Fruit fly (Drosophila melanogaster) whole organism, prepupa: ENCODE results near the gene CG6000.
A peak's percentile ranks its signal among the peaks of the same experiment; 100 is the strongest.

Experiments used
- Blimp-1 ChIP-seq: fragments of 200-800 bp; sonication (Bioruptor generic); optimal IDR thresholded peaks from 3 replicates; lab custom pipeline; 2017; ENCODE audit warnings: missing biosample characterization, missing genetic modification characterization, mild to moderate bottlenecking, moderate library complexity, missing genetic modification reagents
- CG10669 ChIP-seq: fragments of 200-800 bp; sonication (Bioruptor generic); optimal IDR thresholded peaks from 3 replicates; lab custom pipeline; 2018; ENCODE audit warnings: missing biosample characterization, mild to moderate bottlenecking, missing genetic modification characterization, moderate library complexity
- CG16779 ChIP-seq: fragments of 200-800 bp; sonication (Bioruptor generic); optimal IDR thresholded peaks from 3 replicates; lab custom pipeline; 2017; ENCODE audit warnings: missing biosample characterization, mild to moderate bottlenecking, missing genetic modification characterization
- CG32006 ChIP-seq: fragments of 200-800 bp; sonication (Bioruptor generic); optimal IDR thresholded peaks from 3 replicates; lab custom pipeline; 2017; ENCODE audit warnings: missing biosample characterization, mild to moderate bottlenecking, missing genetic modification characterization
- CG34406 ChIP-seq: fragments of 200-800 bp; sonication (Bioruptor generic); optimal IDR thresholded peaks from 3 replicates; lab custom pipeline; 2016; ENCODE audit warnings: missing biosample characterization, missing genetic modification characterization
- CG3919 ChIP-seq: fragments of 200-800 bp; sonication (Bioruptor generic); optimal IDR thresholded peaks from 3 replicates; lab custom pipeline; 2016; ENCODE audit warnings: missing biosample characterization, missing genetic modification characterization
- CG4318 ChIP-seq: fragments of 200-800 bp; sonication (Bioruptor generic); optimal IDR thresholded peaks from 3 replicates; lab custom pipeline; 2017; ENCODE audit warnings: missing biosample characterization, mild to moderate bottlenecking, missing genetic modification characterization
- CG6163 ChIP-seq: fragments of 200-800 bp; sonication (Bioruptor generic); IDR thresholded peaks from 3 replicates; pipeline ENCODE4 v1.3.6; 2022; ENCODE audit warnings: missing biosample characterization, missing genetic modification characterization
- CG6276 ChIP-seq: fragments of 200-800 bp; sonication (Bioruptor generic); optimal IDR thresholded peaks from 2 replicates; lab custom pipeline; 2017; ENCODE audit warnings: missing biosample characterization, mild to moderate bottlenecking, missing genetic modification characterization
- CG6792 ChIP-seq: fragments of 200-800 bp; sonication (Bioruptor generic); optimal IDR thresholded peaks from 3 replicates; lab custom pipeline; 2016; ENCODE audit warnings: missing biosample characterization, missing genetic modification characterization
- CG7368 ChIP-seq: fragments of 200-800 bp; sonication (Bioruptor generic); optimal IDR thresholded peaks from 3 replicates; lab custom pipeline; 2016; ENCODE audit warnings: missing biosample characterization, missing genetic modification characterization
- CG8119 ChIP-seq: fragments of 200-800 bp; sonication (Bioruptor generic); IDR thresholded peaks from 3 replicates; pipeline ENCODE4 v1.3.6; 2022; ENCODE audit warnings: missing biosample characterization, missing genetic modification characterization
- CG8319 ChIP-seq: fragments of 200-800 bp; sonication (Bioruptor generic); optimal IDR thresholded peaks from 3 replicates; lab custom pipeline; 2016; ENCODE audit warnings: missing biosample characterization, missing genetic modification characterization
- CG8632 ChIP-seq: fragments of 200-800 bp; sonication (Bioruptor generic); optimal IDR thresholded peaks from 3 replicates; lab custom pipeline; 2016; ENCODE audit warnings: missing biosample characterization, missing genetic modification characterization
- CG9139 ChIP-seq: fragments of 200-800 bp; sonication (Bioruptor generic); optimal IDR thresholded peaks from 3 replicates; lab custom pipeline; 2017; ENCODE audit warnings: missing biosample characterization, mild to moderate bottlenecking, missing genetic modification characterization
- Ets21C ChIP-seq: fragments of 200-800 bp; sonication (Bioruptor generic); optimal IDR thresholded peaks from 3 replicates; lab custom pipeline; 2016; ENCODE audit warnings: missing biosample characterization, missing genetic modification characterization
- Hr39 ChIP-seq: fragments of 200-800 bp; sonication (Bioruptor generic); optimal IDR thresholded peaks from 2 replicates; lab custom pipeline; 2016; ENCODE audit warnings: missing biosample characterization, missing genetic modification characterization
- Hr4 ChIP-seq: fragments of 200-800 bp; sonication (Bioruptor generic); optimal IDR thresholded peaks from 3 replicates; lab custom pipeline; 2016; ENCODE audit warnings: missing biosample characterization, missing genetic modification characterization
- Met ChIP-seq: fragments of 200-800 bp; sonication (Bioruptor generic); optimal IDR thresholded peaks from 3 replicates; lab custom pipeline; 2016; ENCODE audit warnings: missing biosample characterization, missing genetic modification characterization
- OdsH ChIP-seq: fragments of 200-800 bp; sonication (Bioruptor generic); optimal IDR thresholded peaks from 3 replicates; lab custom pipeline; 2016; ENCODE audit warnings: missing biosample characterization, missing genetic modification characterization
- Smox ChIP-seq: fragments of 200-800 bp; sonication (Bioruptor generic); optimal IDR thresholded peaks from 3 replicates; lab custom pipeline; 2016; ENCODE audit warnings: missing biosample characterization, missing genetic modification characterization
- Sox102F ChIP-seq: fragments of 200-800 bp; sonication (Bioruptor generic); optimal IDR thresholded peaks from 2 replicates; lab custom pipeline; 2016; ENCODE audit warnings: missing biosample characterization, mild to moderate bottlenecking, missing genetic modification characterization
- Sox14 ChIP-seq: fragments of 200-800 bp; sonication (Bioruptor generic); optimal IDR thresholded peaks from 3 replicates; lab custom pipeline; 2016; ENCODE audit warnings: missing biosample characterization, missing genetic modification characterization
- acj6 ChIP-seq: fragments of 200-800 bp; sonication (Bioruptor generic); optimal IDR thresholded peaks from 3 replicates; lab custom pipeline; 2016; ENCODE audit warnings: missing biosample characterization, missing genetic modification characterization
- cyc ChIP-seq: fragments of 200-800 bp; sonication (Bioruptor generic); optimal IDR thresholded peaks from 3 replicates; lab custom pipeline; 2016; ENCODE audit warnings: missing biosample characterization, missing genetic modification characterization
- dac ChIP-seq: fragments of 200-800 bp; sonication (Bioruptor generic); optimal IDR thresholded peaks from 2 replicates; lab custom pipeline; 2017; ENCODE audit warnings: missing biosample characterization, mild to moderate bottlenecking, missing genetic modification characterization
- eg ChIP-seq: fragments of 200-800 bp; sonication (Bioruptor generic); IDR thresholded peaks from 3 replicates; pipeline ENCODE4 v1.3.6; 2022; ENCODE audit warnings: missing biosample characterization, missing genetic modification characterization
- esn ChIP-seq: fragments of 200-800 bp; sonication (Bioruptor generic); optimal IDR thresholded peaks from 2 replicates; lab custom pipeline; 2016; ENCODE audit warnings: missing biosample characterization, mild to moderate bottlenecking, missing genetic modification characterization, moderate library complexity
- fd59A ChIP-seq: fragments of 200-800 bp; sonication (Bioruptor generic); optimal IDR thresholded peaks from 2 replicates; lab custom pipeline; 2017; ENCODE audit warnings: missing biosample characterization, mild to moderate bottlenecking, missing genetic modification characterization, missing genetic modification reagents
- fd85E ChIP-seq: fragments of 200-800 bp; sonication (Bioruptor generic); optimal IDR thresholded peaks from 3 replicates; lab custom pipeline; 2016; ENCODE audit warnings: missing biosample characterization, missing genetic modification characterization
- fkh ChIP-seq: fragments of 200-800 bp; sonication (Bioruptor generic); optimal IDR thresholded peaks from 3 replicates; lab custom pipeline; 2017; ENCODE audit warnings: missing biosample characterization, mild to moderate bottlenecking, missing genetic modification characterization, moderate library complexity
- pdm3 ChIP-seq: fragments of 200-800 bp; sonication (Bioruptor generic); optimal IDR thresholded peaks from 3 replicates; lab custom pipeline; 2016; ENCODE audit warnings: missing biosample characterization, missing genetic modification characterization
- salr ChIP-seq, 2 experiments: fragments of 200-800 bp; sonication (Bioruptor generic); optimal IDR thresholded peaks; 3 replicates each; lab custom pipeline; 2016 to 2018; ENCODE audit warnings: missing biosample characterization in 2 of 2, missing genetic modification characterization in 2 of 2, mild to moderate bottlenecking in 1 of 2
- spab ChIP-seq: fragments of 200-800 bp; sonication (Bioruptor generic); optimal IDR thresholded peaks from 2 replicates; lab custom pipeline; 2017; ENCODE audit warnings: missing biosample characterization, mild to moderate bottlenecking, missing genetic modification characterization, missing genetic modification reagents
- svp ChIP-seq: fragments of 200-800 bp; sonication (Bioruptor generic); peaks from one replicate; lab custom pipeline; 2016; ENCODE audit warnings: missing biosample characterization, missing genetic modification characterization
- topi ChIP-seq: fragments of 200-800 bp; sonication (Bioruptor generic); optimal IDR thresholded peaks from 3 replicates; lab custom pipeline; 2016; ENCODE audit warnings: missing biosample characterization, missing genetic modification characterization

The CG6000 gene

dm6 chr3R:24099039-24100026 is 45.1 kb downstream of the CG6000 start (continued):
- TF ChIP-seq CG6163 (GFP tag; lab: Robert Waterston, UW) (peak; percentile 89), CG8632 (GFP tag; lab: Kevin White, UChicago) (peak; percentile 39), Sox14 (peak; percentile 89), fd59A (GFP tag; lab: Kevin White, UChicago) (peak; percentile 17), Met (peak; percentile 74), CG6276 (GFP tag; lab: Kevin White, UChicago) (peak; percentile 43), Sox102F (peak; percentile 58), acj6 (GFP tag; lab: Kevin White, UChicago) (peak; percentile 75), fd85E (GFP tag; lab: Kevin White, UChicago) (peak; percentile 34), CG10669 (GFP tag; lab: Kevin White, UChicago) (peak; percentile 48), Blimp-1 (GFP tag; lab: Kevin White, UChicago) (peak; percentile 4), CG16779 (tag; lab: Kevin White, UChicago) (no peak), esn (peak; percentile 76), Hr39 (GFP tag; lab: Kevin White, UChicago) (peak; percentile 87), OdsH (GFP tag; lab: Kevin White, UChicago) (peak; percentile 71), CG8319 (GFP tag; lab: Kevin White, UChicago) (peak; percentile 42), CG9139 (GFP tag; lab: Kevin White, UChicago) (no peak), CG4318 (GFP tag; lab: Kevin White, UChicago) (peak; percentile 36), Ets21C (peak; percentile 60), cyc (peak; percentile 75), CG7368 (peak; percentile 72), eg (GFP tag; lab: Robert Waterston, UW) (peak; percentile 72)

DNA sequence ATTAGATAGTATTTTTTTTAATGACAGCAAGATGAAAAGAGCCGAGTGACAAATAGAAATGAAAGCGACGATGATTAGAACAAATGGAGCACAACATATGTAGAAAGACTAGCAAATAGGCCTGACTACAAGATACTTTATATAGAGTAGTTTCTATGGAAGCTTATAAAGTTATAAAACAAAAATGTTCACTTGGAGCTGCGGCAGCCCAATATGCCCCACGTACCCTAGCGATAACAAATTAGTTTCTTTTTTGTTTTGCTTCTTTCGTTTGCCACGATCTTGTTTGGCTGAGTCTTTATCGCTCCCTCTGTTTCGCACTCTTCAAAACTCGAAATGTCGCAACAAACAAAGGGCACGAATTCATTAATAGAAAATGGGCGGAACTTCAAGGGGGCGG is 46.5 kb downstream of the CG6000 start:
- TF ChIP-seq CG16779 (tag; lab: Kevin White, UChicago) (no peak), topi (GFP tag; lab: Kevin White, UChicago) (no peak), Hr4 (peak; percentile 26), CG4318 (GFP tag; lab: Kevin White, UChicago) (no peak), fd85E (GFP tag; lab: Kevin White, UChicago) (no peak), Smox (GFP tag; lab: Kevin White, UChicago) (no peak), CG8119 (GFP tag; lab: Robert Waterston, UW) (0 out of 3 replicates have a peak, but pooled peaks have one; percentile 17), pdm3 (peak; percentile 5), CG10669 (GFP tag; lab: Kevin White, UChicago) (no peak), cyc (no peak), CG32006 (GFP tag; lab: Kevin White, UChicago) (peak; percentile 17), eg (GFP tag; lab: Robert Waterston, UW) (0 out of 3 replicates have a peak, but pooled peaks have one; percentile 15)
- TF ChIP-seq, all 60 proteins: peak for 5

DNA sequence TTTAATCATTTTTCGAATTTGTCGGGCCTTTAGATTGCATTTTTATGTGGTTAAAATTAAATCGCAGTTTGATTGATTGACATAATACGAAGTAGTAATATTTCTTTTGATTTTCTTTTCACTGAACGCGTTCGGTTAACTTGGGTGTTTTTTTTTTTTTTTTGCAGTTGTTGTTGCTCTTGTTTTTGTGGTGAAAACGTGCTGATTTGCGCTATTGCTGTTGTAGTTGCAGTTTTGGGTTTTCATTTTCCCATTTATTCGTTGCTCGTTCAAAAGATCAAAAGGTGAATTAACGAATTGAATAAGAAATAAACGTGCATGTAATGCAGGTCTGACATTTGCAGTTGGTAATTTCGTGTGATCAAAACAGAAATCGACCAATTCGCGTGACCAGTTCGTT is 47.2 kb downstream of the CG6000 start:
- no peak for TF ChIP-seq CG32006 (GFP tag; lab: Kevin White, UChicago)
- TF ChIP-seq CG34406, result no peak
- TF ChIP-seq dac (GFP tag; lab: Kevin White, UChicago), result no peak
- TF ChIP-seq Sox102F, result no peak
- no peak for TF ChIP-seq fkh (GFP tag; lab: Kevin White, UChicago)
- TF ChIP-seq Sox14, result no peak
- no peak for TF ChIP-seq Smox (GFP tag; lab: Kevin White, UChicago)
- no peak for TF ChIP-seq svp (GFP tag; lab: Kevin White, UChicago)
- TF ChIP-seq salr (GFP tag; optimal IDR thresholded peaks at IDR 0.05; lab: Kevin White, UChicago), result no peak
- no peak for TF ChIP-seq CG10669 (GFP tag; lab: Kevin White, UChicago)
- no peak for TF ChIP-seq spab (GFP tag; lab: Kevin White, UChicago)
- TF ChIP-seq Hr4, result no peak
- no peak for TF ChIP-seq CG6792 (GFP tag; lab: Kevin White, UChicago)
- TF ChIP-seq CG16779 (tag; lab: Kevin White, UChicago), result no peak
- no peak for TF ChIP-seq CG3919 (GFP tag; lab: Kevin White, UChicago)
